Worm (Caenorhabditis elegans): ENCODE measurements around the gene Y41C4A.12.

The Y41C4A.12 gene

DNA sequence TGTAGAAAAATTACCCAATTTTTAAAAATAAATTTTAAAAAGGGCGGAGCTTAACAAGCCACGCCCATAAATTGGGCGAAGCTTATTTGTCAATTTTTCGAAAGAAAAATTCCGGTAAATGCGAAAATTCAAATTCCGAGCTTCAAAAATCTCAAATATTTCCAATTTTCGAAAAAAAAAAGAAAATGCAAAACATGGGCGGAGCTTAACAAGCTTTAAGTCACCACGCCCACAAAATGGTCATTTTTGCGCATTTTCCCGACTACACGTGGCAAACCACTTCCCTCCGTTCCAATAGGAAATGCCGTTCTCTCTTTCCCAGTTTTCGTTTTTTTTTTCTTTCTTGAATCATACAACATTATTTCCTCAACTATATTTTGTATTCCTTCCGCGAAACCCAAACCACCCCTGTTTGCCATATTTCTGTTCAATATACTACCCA is 32.0 kb downstream of the Y41C4A.12 start (continued):
- TF ChIP-seq ceh-20 (GFP tag; IDR thresholded peaks at IDR 0.05) = no peak
- TF ChIP-seq nhr-25 (tag; optimal IDR thresholded peaks at IDR 0.05; ENCODE audit: borderline replicate concordance, insufficient read depth) = peak; percentile 36
- TF ChIP-seq ZK337.2 (GFP tag; IDR thresholded peaks at IDR 0.05) = no peak
- no peak for TF ChIP-seq ama-1 (optimal IDR thresholded peaks at IDR 0.05)
- TF ChIP-seq unc-130 (GFP tag; optimal IDR thresholded peaks at IDR 0.05) = no peak
- TF ChIP-seq ces-1 (GFP tag; optimal IDR thresholded peaks at IDR 0.05) = no peak
- TF ChIP-seq aha-1 (tag) = peak; percentile 63
- no peak for TF ChIP-seq daf-12 (tag; optimal IDR thresholded peaks at IDR 0.05)
- TF ChIP-seq Y48G9A.11 (GFP tag; IDR thresholded peaks at IDR 0.05) = peak; percentile 67; the same call in 1 of the 2 replicates
- no peak for TF ChIP-seq attf-4 (tag; optimal IDR thresholded peaks at IDR 0.05)
- TF ChIP-seq unc-62 (GFP tag; optimal IDR thresholded peaks at IDR 0.05 in 1 of 2) = peak in 1 of 2 experiments; percentile 24
- TF ChIP-seq unc-62 (tag; optimal IDR thresholded peaks at IDR 0.05) = no peak
- peak; percentile 64 for TF ChIP-seq gei-8 (GFP tag; optimal IDR thresholded peaks at IDR 0.05)
- no peak for TF ChIP-seq snpc-4 (tag; optimal IDR thresholded peaks at IDR 0.05)
- TF ChIP-seq egl-43 (GFP tag; IDR thresholded peaks at IDR 0.05) = 0 out of 2 replicates have a peak, but pooled peaks have one; percentile 31
- TF ChIP-seq sdz-12 (GFP tag; optimal IDR thresholded peaks at IDR 0.05) = no peak
- TF ChIP-seq mep-1 (tag; optimal IDR thresholded peaks at IDR 0.05) = no peak
- no peak for TF ChIP-seq pqm-1 (tag; optimal IDR thresholded peaks at IDR 0.05)
- TF ChIP-seq Y75B8A.6 (GFP tag; IDR thresholded peaks at IDR 0.05) = peak; percentile 9; the same call in 1 of the 2 replicates
- peak; percentile 68; the same call in 1 of the 2 replicates for TF ChIP-seq ctbp-1 (GFP tag; IDR thresholded peaks at IDR 0.05)
- no peak for TF ChIP-seq D1046.2 (GFP tag; IDR thresholded peaks at IDR 0.05)
- peak; percentile 60 for TF ChIP-seq nhr-102 (tag; optimal IDR thresholded peaks at IDR 0.05)
- no peak for TF ChIP-seq ceh-44 (GFP tag; IDR thresholded peaks at IDR 0.05)
- TF ChIP-seq nhr-28 (tag; optimal IDR thresholded peaks at IDR 0.05) = no peak
- peak; percentile 58; the same call in 1 of the 2 replicates for TF ChIP-seq zfp-3 (GFP tag; conservative IDR thresholded peaks at IDR 0.05)
- TF ChIP-seq hlh-30 (tag; optimal IDR thresholded peaks at IDR 0.05; ENCODE audit: insufficient read depth) = no peak
- peak; percentile 25 for TF ChIP-seq dve-1 (tag; optimal IDR thresholded peaks at IDR 0.05; ENCODE audit: insufficient read depth)
- TF ChIP-seq arid-1 (GFP tag; conservative IDR thresholded peaks at IDR 0.05) = peak; percentile 22; the same call in 1 of the 2 replicates
- no peak for TF ChIP-seq daf-16 (GFP tag; optimal IDR thresholded peaks at IDR 0.05)
- peak; percentile 13 for TF ChIP-seq daf-16 (tag; optimal IDR thresholded peaks at IDR 0.05)
- no peak for TF ChIP-seq dmd-6 (GFP tag; IDR thresholded peaks at IDR 0.05)
- TF ChIP-seq nhr-42 (GFP tag; IDR thresholded peaks at IDR 0.05) = peak; percentile 48; the same call in 1 of the 2 replicates
- TF ChIP-seq daf-8 (GFP tag; IDR thresholded peaks at IDR 0.05) = no peak
- no peak for TF ChIP-seq lin-39 (tag; optimal IDR thresholded peaks at IDR 0.05)
- TF ChIP-seq ZK546.5 (tag; optimal IDR thresholded peaks at IDR 0.05) = no peak
- 0 out of 2 replicates have a peak, but pooled peaks have one; percentile 40 for TF ChIP-seq dmd-9 (GFP tag; IDR thresholded peaks at IDR 0.05)
- TF ChIP-seq nhr-10 (tag; optimal IDR thresholded peaks at IDR 0.05) = no peak
- TF ChIP-seq pha-4 (GFP tag; IDR thresholded peaks at IDR 0.05) = peak; percentile 26; the same call in 1 of the 2 replicates
- TF ChIP-seq pha-4 (tag; optimal IDR thresholded peaks at IDR 0.05) = no peak
- TF ChIP-seq Y5F2A.4 (GFP tag; optimal IDR thresholded peaks at IDR 0.05) = no peak
- TF ChIP-seq nhr-237 (tag; optimal IDR thresholded peaks at IDR 0.05) = no peak
- no peak for TF ChIP-seq F37D6.2 (tag; optimal IDR thresholded peaks at IDR 0.05)
- peak; percentile 22; the same call in 1 of the 2 replicates for TF ChIP-seq lim-7 (GFP tag; IDR thresholded peaks at IDR 0.05)
- no peak for TF ChIP-seq spr-1 (tag; optimal IDR thresholded peaks at IDR 0.05)
- TF ChIP-seq ztf-11 (tag; optimal IDR thresholded peaks at IDR 0.05) = no peak
- TF ChIP-seq rbr-2 (tag; optimal IDR thresholded peaks at IDR 0.05) = no peak
- no peak for TF ChIP-seq F49E8.2 (tag; optimal IDR thresholded peaks at IDR 0.05; ENCODE audit: borderline replicate concordance)
- peak; percentile 46 for TF ChIP-seq T26A8.4 (GFP tag; IDR thresholded peaks at IDR 0.05)
- TF ChIP-seq unc-39 (tag; optimal IDR thresholded peaks at IDR 0.05) = no peak
- no peak for TF ChIP-seq nhr-11 (tag; optimal IDR thresholded peaks at IDR 0.05)
- no peak for TF ChIP-seq Y105C5A.15 (GFP tag; IDR thresholded peaks at IDR 0.05)
- TF ChIP-seq vab-7 (GFP tag; IDR thresholded peaks at IDR 0.05) = peak; percentile 53; the same call in 1 of the 2 replicates

All from whole organism, L4 larva.